Fruit fly (Drosophila melanogaster) whole organism, embryonic: Measurements from ENCODE around the gene CG8993.
A peak's percentile ranks its signal among the peaks of the same experiment; 100 is the strongest.

Experiments
- Awh ChIP-seq: fragments of 200-800 bp; sonication (Bioruptor generic); IDR thresholded peaks from 2 replicates; pipeline ENCODE4, ENCODE4 v1.3.6; 2022; ENCODE audit warnings: missing biosample characterization, missing genetic modification characterization
- Bdp1 ChIP-seq: fragments of 200-800 bp; sonication (Bioruptor generic); optimal IDR thresholded peaks from 3 replicates; lab custom pipeline; 2016; ENCODE audit warnings: missing biosample characterization, missing genetic modification characterization
- Bteb2 ChIP-seq: fragments of 200-800 bp; sonication (Bioruptor generic); optimal IDR thresholded peaks from 2 replicates; lab custom pipeline; 2016; ENCODE audit warnings: missing biosample characterization, missing genetic modification characterization
- CG12299 ChIP-seq: fragments of 200-800 bp; sonication (Bioruptor generic); optimal IDR thresholded peaks from 2 replicates; lab custom pipeline; 2018; ENCODE audit warnings: missing biosample characterization, mild to moderate bottlenecking, missing genetic modification characterization
- CG14441 ChIP-seq: fragments of 200-800 bp; sonication (Bioruptor generic); IDR thresholded peaks from 2 replicates; pipeline ENCODE4 v1.3.6; 2022; ENCODE audit warnings: missing biosample characterization, missing genetic modification characterization
- CG14965 ChIP-seq: fragments of 200-800 bp; sonication (Bioruptor generic); optimal IDR thresholded peaks from 2 replicates; lab custom pipeline; 2016; ENCODE audit warnings: missing biosample characterization, missing genetic modification characterization, borderline replicate concordance
- CG15073 ChIP-seq: fragments of 200-800 bp; sonication (Bioruptor generic); optimal IDR thresholded peaks from 2 replicates; lab custom pipeline; 2016; ENCODE audit warnings: missing biosample characterization, missing genetic modification characterization
- CG15479 ChIP-seq: fragments of 200-800 bp; sonication (Bioruptor generic); optimal IDR thresholded peaks from 3 replicates; lab custom pipeline; 2019; ENCODE audit warnings: missing biosample characterization, mild to moderate bottlenecking, missing genetic modification characterization, moderate library complexity
- CG16779 ChIP-seq: fragments of 200-800 bp; sonication (Bioruptor generic); IDR thresholded peaks from 2 replicates; pipeline ENCODE4 v1.3.6; 2022; ENCODE audit warnings: missing biosample characterization, missing genetic modification characterization
- CG16813 ChIP-seq: fragments of 200-800 bp; sonication (Bioruptor generic); IDR thresholded peaks from 3 replicates; pipeline ENCODE4 v1.3.6; 2022; ENCODE audit warnings: missing biosample characterization, missing genetic modification characterization; ENCODE audit not compliant: partially characterized antibody
- CG17361 ChIP-seq: fragments of 200-800 bp; sonication (Bioruptor generic); IDR thresholded peaks from 3 replicates; pipeline ENCODE4 v1.3.6; 2022; ENCODE audit warnings: missing biosample characterization, missing genetic modification characterization
- CG18262 ChIP-seq: fragments of 200-800 bp; optimal IDR thresholded peaks from 3 replicates; lab custom pipeline; 2019; ENCODE audit warnings: missing biosample characterization, mild to moderate bottlenecking, missing genetic modification characterization, moderate library complexity
- CG18619 ChIP-seq: fragments of 200-800 bp; sonication (Bioruptor generic); optimal IDR thresholded peaks from 3 replicates; lab custom pipeline; 2017; ENCODE audit warnings: missing biosample characterization, mild to moderate bottlenecking, missing genetic modification characterization
- CG32532 ChIP-seq: fragments of 200-800 bp; sonication (Bioruptor generic); IDR thresholded peaks from 2 replicates; pipeline ENCODE4 v1.3.6; 2022; ENCODE audit warnings: missing biosample characterization, missing genetic modification characterization
- CG3407 ChIP-seq: fragments of 200-800 bp; sonication (Bioruptor generic); optimal IDR thresholded peaks from 2 replicates; lab custom pipeline; 2018; ENCODE audit warnings: missing biosample characterization, mild to moderate bottlenecking, missing genetic modification characterization
- CG34376 ChIP-seq: fragments of 200-800 bp; sonication (Bioruptor generic); optimal IDR thresholded peaks from 2 replicates; lab custom pipeline; 2018; ENCODE audit warnings: missing biosample characterization, mild to moderate bottlenecking, missing genetic modification characterization
- CG3838 ChIP-seq: fragments of 200-800 bp; sonication (Bioruptor generic); optimal IDR thresholded peaks from 3 replicates; lab custom pipeline; 2016; ENCODE audit warnings: missing biosample characterization, missing genetic modification characterization
- CG3847 ChIP-seq: fragments of 200-800 bp; sonication (Bioruptor generic); IDR thresholded peaks from 2 replicates; pipeline ENCODE4 v1.3.6; 2022; ENCODE audit warnings: missing biosample characterization, missing genetic modification characterization
- CG7372 ChIP-seq: fragments of 200-800 bp; sonication (Bioruptor generic); IDR thresholded peaks from 2 replicates; pipeline ENCODE4 v1.3.6; 2022; ENCODE audit warnings: missing biosample characterization, missing genetic modification characterization
- CG8089 ChIP-seq: fragments of 200-800 bp; sonication (Bioruptor generic); optimal IDR thresholded peaks from 3 replicates; lab custom pipeline; 2016; ENCODE audit warnings: missing biosample characterization, missing genetic modification characterization
- CG9932 ChIP-seq: fragments of 200-800 bp; sonication (Bioruptor generic); IDR thresholded peaks from 2 replicates; pipeline ENCODE4 v1.3.6; 2022; ENCODE audit warnings: missing biosample characterization, missing genetic modification characterization
- CkIIα-i1 ChIP-seq: fragments of 200-800 bp; sonication (Bioruptor generic); IDR thresholded peaks from 2 replicates; pipeline ENCODE4 v1.3.6; 2022; ENCODE audit warnings: missing biosample characterization, missing genetic modification characterization
- Dad ChIP-seq: fragments of 200-800 bp; sonication (Bioruptor generic); optimal IDR thresholded peaks from 3 replicates; lab custom pipeline; 2016; ENCODE audit warnings: missing biosample characterization, missing genetic modification characterization
- Dp ChIP-seq: fragments of 200-800 bp; sonication (Bioruptor generic); optimal IDR thresholded peaks from 2 replicates; lab custom pipeline; 2018; ENCODE audit warnings: missing biosample characterization, mild to moderate bottlenecking, missing genetic modification characterization, moderate library complexity
- Gug ChIP-seq: fragments of 200-800 bp; sonication (Bioruptor generic); IDR thresholded peaks from 4 replicates; pipeline ENCODE4 v1.3.6; 2022; ENCODE audit warnings: missing biosample characterization, missing genetic modification characterization
- HLH3B ChIP-seq: fragments of 200-800 bp; sonication (Bioruptor generic); IDR thresholded peaks from 2 replicates; pipeline ENCODE4 v1.3.6; 2022; ENCODE audit warnings: missing biosample characterization, missing genetic modification characterization
- Mes4 ChIP-seq: fragments of 200-800 bp; sonication (Bioruptor generic); optimal IDR thresholded peaks from 2 replicates; lab custom pipeline; 2016; ENCODE audit warnings: missing biosample characterization, missing genetic modification characterization
- NC2α ChIP-seq: fragments of 200-800 bp; sonication (Bioruptor generic); optimal IDR thresholded peaks from 2 replicates; lab custom pipeline; 2016; ENCODE audit warnings: missing biosample characterization, missing genetic modification characterization
- ap ChIP-seq: fragments of 200-800 bp; sonication (Bioruptor generic); IDR thresholded peaks from 2 replicates; pipeline ENCODE4 v1.3.6; 2022; ENCODE audit warnings: missing biosample characterization, missing genetic modification characterization
- az2 ChIP-seq: fragments of 200-800 bp; sonication (Bioruptor generic); optimal IDR thresholded peaks from 3 replicates; lab custom pipeline; 2016; ENCODE audit warnings: missing biosample characterization, missing genetic modification characterization
- bab2 ChIP-seq: fragments of 200-800 bp; sonication (Bioruptor generic); optimal IDR thresholded peaks from 2 replicates; lab custom pipeline; 2016; ENCODE audit warnings: missing biosample characterization, missing genetic modification characterization
- btn ChIP-seq: fragments of 200-800 bp; sonication (Bioruptor generic); optimal IDR thresholded peaks from 2 replicates; lab custom pipeline; 2016; ENCODE audit warnings: missing biosample characterization, missing genetic modification characterization
- cad ChIP-seq: fragments of >200 bp; optimal IDR thresholded peaks from 2 replicates; lab custom pipeline; 2017; ENCODE audit warnings: missing biosample characterization, missing genetic modification characterization
- cas ChIP-seq: fragments of 200-800 bp; sonication (Bioruptor generic); IDR thresholded peaks from 2 replicates; pipeline ENCODE4 v1.3.6; 2022; ENCODE audit warnings: missing biosample characterization, missing genetic modification characterization
- caup ChIP-seq: fragments of 200-800 bp; sonication (Bioruptor generic); optimal IDR thresholded peaks from 3 replicates; lab custom pipeline; 2017; ENCODE audit warnings: missing biosample characterization, mild to moderate bottlenecking, missing genetic modification characterization, moderate library complexity; ENCODE audit not compliant: severe bottlenecking
- chinmo ChIP-seq: fragments of 200-800 bp; sonication (Bioruptor generic); IDR thresholded peaks from 4 replicates; pipeline ENCODE4 v1.3.6; 2022; ENCODE audit warnings: missing biosample characterization, missing genetic modification characterization; ENCODE audit not compliant: partially characterized antibody
- ci ChIP-seq: fragments of 200-800 bp; sonication (Bioruptor generic); IDR thresholded peaks from 3 replicates; pipeline ENCODE4 v1.3.6; 2022; ENCODE audit warnings: missing biosample characterization, missing genetic modification characterization
- cwo ChIP-seq: fragments of 200-800 bp; sonication (Bioruptor generic); optimal IDR thresholded peaks from 3 replicates; lab custom pipeline; 2017; ENCODE audit warnings: missing biosample characterization, missing genetic modification characterization, mild to moderate bottlenecking, moderate library complexity, missing genetic modification reagents
- dan ChIP-seq: fragments of 200-800 bp; sonication (Bioruptor generic); IDR thresholded peaks from 2 replicates; pipeline ENCODE4 v1.3.6; 2022; ENCODE audit warnings: missing biosample characterization, missing genetic modification characterization
- dysf ChIP-seq: fragments of 200-800 bp; sonication (Bioruptor generic); IDR thresholded peaks from 3 replicates; pipeline ENCODE4 v1.3.6; 2022; ENCODE audit warnings: missing biosample characterization, missing genetic modification characterization
- emc ChIP-seq: fragments of 200-800 bp; sonication (Bioruptor generic); optimal IDR thresholded peaks from 2 replicates; lab custom pipeline; 2016; ENCODE audit warnings: missing biosample characterization, missing genetic modification characterization
- en ChIP-seq: fragments of 200-800 bp; sonication (Bioruptor generic); optimal IDR thresholded peaks from 2 replicates; lab custom pipeline; 2016; ENCODE audit warnings: missing biosample characterization, missing genetic modification characterization
- eve ChIP-seq, 2 experiments: fragments of >200 bp; optimal IDR thresholded peaks; 2 replicates each; lab custom pipeline; 2017; ENCODE audit warnings: missing biosample characterization in 2 of 2, missing genetic modification characterization in 2 of 2
- gro ChIP-seq: fragments of 200-800 bp; sonication (Bioruptor generic); optimal IDR thresholded peaks from 2 replicates; lab custom pipeline; 2016; ENCODE audit warnings: missing biosample characterization, missing genetic modification characterization
- ham ChIP-seq: fragments of 200-800 bp; sonication (Bioruptor generic); IDR thresholded peaks from 2 replicates; pipeline ENCODE4 v1.3.6; 2022; ENCODE audit warnings: missing biosample characterization, missing genetic modification characterization
- mam ChIP-seq: fragments of 200-800 bp; sonication (Bioruptor generic); optimal IDR thresholded peaks from 3 replicates; lab custom pipeline; 2016; ENCODE audit warnings: missing biosample characterization, missing genetic modification characterization
- onecut ChIP-seq: fragments of 200-800 bp; sonication (Bioruptor generic); IDR thresholded peaks from 2 replicates; pipeline ENCODE4 v1.3.6; 2022; ENCODE audit warnings: missing biosample characterization, missing genetic modification characterization
- pfk ChIP-seq: fragments of 200-800 bp; sonication (Bioruptor generic); optimal IDR thresholded peaks from 2 replicates; lab custom pipeline; 2018; ENCODE audit warnings: missing biosample characterization, mild to moderate bottlenecking, missing genetic modification characterization, moderate library complexity
- rib ChIP-seq: fragments of 200-800 bp; sonication (Bioruptor generic); IDR thresholded peaks from 2 replicates; pipeline ENCODE4 v1.3.6; 2022; ENCODE audit warnings: missing biosample characterization, missing genetic modification characterization
- ro ChIP-seq: fragments of 200-800 bp; sonication (Bioruptor generic); IDR thresholded peaks from 2 replicates; pipeline ENCODE4 v1.3.6; 2022; ENCODE audit warnings: missing biosample characterization, missing genetic modification characterization
- tin ChIP-seq: fragments of 200-800 bp; sonication (Bioruptor generic); optimal IDR thresholded peaks from 3 replicates; lab custom pipeline; 2016; ENCODE audit warnings: missing biosample characterization, missing genetic modification characterization
- tx ChIP-seq: fragments of 200-800 bp; sonication (Bioruptor generic); optimal IDR thresholded peaks from 2 replicates; lab custom pipeline; 2016; ENCODE audit warnings: missing biosample characterization, missing genetic modification characterization

The CG8993 gene

DNA sequence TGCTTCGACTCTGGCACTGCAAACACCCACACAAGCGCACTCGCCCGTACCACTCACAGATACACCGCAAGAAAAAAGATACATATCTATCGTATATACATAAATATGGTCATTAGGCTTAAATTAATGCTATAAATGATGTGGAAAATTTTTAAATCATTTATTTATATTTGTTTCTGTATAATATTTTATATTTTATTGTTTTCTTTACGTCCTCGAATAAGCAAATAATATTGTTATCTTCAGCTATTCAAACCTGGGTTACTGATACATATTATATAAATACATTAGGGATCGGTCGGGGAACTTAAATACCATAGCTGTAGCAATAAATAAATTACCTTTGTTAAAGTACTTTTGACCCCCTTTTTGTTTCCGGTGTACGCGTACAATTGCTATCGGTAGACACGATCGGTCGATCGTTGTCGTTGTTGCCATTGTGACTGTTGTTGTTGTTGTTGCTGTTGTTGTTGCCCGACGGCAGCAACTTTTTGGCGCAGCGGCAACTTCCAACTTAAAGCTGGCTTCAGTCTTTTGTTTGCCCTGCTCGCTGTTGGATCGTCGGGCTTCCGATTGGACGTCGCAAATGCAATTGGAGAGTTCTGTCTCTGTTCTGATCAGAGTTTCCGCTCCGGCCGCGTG lies 45.5 kb downstream of the CG8993 start (continued):
- TF ChIP-seq Mes4 (no peak), en (no peak), caup (peak; percentile 71), CG12299 (peak; percentile 13), CG3407 (GFP tag; lab: Kevin White, UChicago) (peak; percentile 56), CG7372 (GFP tag; lab: Robert Waterston, UW) (0 out of 2 replicates have a peak, but pooled peaks have one; percentile 28), CG14965 (GFP tag; lab: Kevin White, UChicago) (no peak), CG32532 (GFP tag; lab: Robert Waterston, UW) (peak; percentile 40; the same call in 1 of the 2 replicates), CG18619 (GFP tag; lab: Kevin White, UChicago) (peak; percentile 75), pfk (GFP tag; lab: Kevin White, UChicago) (no peak), CG8089 (GFP tag; lab: Kevin White, UChicago) (no peak), tin (GFP tag; lab: Kevin White, UChicago) (peak; percentile 57), cwo (GFP tag; lab: Kevin White, UChicago) (peak; percentile 75), CG3838 (GFP tag; lab: Kevin White, UChicago) (peak; percentile 3), btn (no peak), rib (GFP tag; lab: Robert Waterston, UW) (no peak), tx (GFP tag; lab: Kevin White, UChicago) (no peak), ci (GFP tag; lab: Robert Waterston, UW) (0 out of 3 replicates have a peak, but pooled peaks have one; percentile 16), Dad (GFP tag; lab: Kevin White, UChicago) (no peak), Dp (GFP tag; lab: Kevin White, UChicago) (no peak), CG15073 (GFP tag; lab: Kevin White, UChicago) (no peak), ro (GFP tag; lab: Robert Waterston, UW) (no peak), CG9932 (GFP tag; lab: Robert Waterston, UW) (no peak), ap (no peak), Bdp1 (GFP tag; lab: Kevin White, UChicago) (no peak), CG34376 (no peak), CG14441 (GFP tag; lab: Robert Waterston, UW) (peak; percentile 58), emc (no peak), dysf (GFP tag; lab: Robert Waterston, UW) (peak; percentile 77), HLH3B (GFP tag; lab: Robert Waterston, UW) (peak; percentile 51; the same call in 1 of the 2 replicates), cas (GFP tag; lab: Robert Waterston, UW) (no peak), Gug (no peak), dan (GFP tag; lab: Robert Waterston, UW) (no peak), Bteb2 (GFP tag; lab: Kevin White, UChicago) (no peak), CG15479 (no peak), cad (GFP tag; lab: Kevin White, UChicago) (no peak), CG16779 (no peak), CG3847 (GFP tag; lab: Robert Waterston, UW) (peak; percentile 43; the same call in 1 of the 2 replicates), gro (no peak), NC2α (GFP tag; lab: Kevin White, UChicago) (no peak), CG16813 (GFP tag; lab: Robert Waterston, UW) (no peak), Awh (no peak), ham (GFP tag; lab: Robert Waterston, UW) (no peak), CG18262 (tag; lab: Kevin White, UChicago) (peak; percentile 82), eve (GFP tag; optimal IDR thresholded peaks at IDR 0.05; lab: Kevin White, UChicago) (peak in 1 of 2 experiments; percentile 78), chinmo (peak; percentile 85; the same call in 3 of the 4 replicates), CkIIα-i1 (no peak), CG17361 (GFP tag; lab: Robert Waterston, UW) (peak; percentile 90), mam (GFP tag; lab: Kevin White, UChicago) (no peak), az2 (peak; percentile 66), bab2 (GFP tag; lab: Kevin White, UChicago) (no peak), onecut (GFP tag; lab: Robert Waterston, UW) (no peak)
